Fruit fly (Drosophila melanogaster) whole organism, embryonic: ENCODE data around the gene LanB1.

ENCODE experiments used
- Asciz ChIP-seq: fragments of 200-800 bp; sonication (Bioruptor generic); optimal IDR thresholded peaks from 2 replicates; lab custom pipeline; 2017; ENCODE audit warnings: missing biosample characterization, mild to moderate bottlenecking, missing genetic modification characterization, missing genetic modification reagents
- Bgb ChIP-seq: fragments of 200-800 bp; sonication (Bioruptor generic); IDR thresholded peaks from 2 replicates; pipeline ENCODE4 v1.3.6; 2022; ENCODE audit warnings: missing biosample characterization, missing genetic modification characterization; ENCODE audit not compliant: partially characterized antibody
- CG11085 ChIP-seq: fragments of 200-800 bp; sonication (Bioruptor generic); IDR thresholded peaks from 2 replicates; pipeline ENCODE4 v1.3.6; 2022; ENCODE audit warnings: missing biosample characterization, missing genetic modification characterization
- CG11247 ChIP-seq: fragments of 200-800 bp; sonication (Bioruptor generic); IDR thresholded peaks from 2 replicates; pipeline ENCODE4 v1.3.6; 2022; ENCODE audit warnings: missing biosample characterization, missing genetic modification characterization
- CG1233 ChIP-seq: fragments of 200-800 bp; sonication (Bioruptor generic); optimal IDR thresholded peaks from 4 replicates; lab custom pipeline; 2018; ENCODE audit warnings: missing biosample characterization, mild to moderate bottlenecking, missing genetic modification characterization
- CG12744 ChIP-seq: fragments of 200-800 bp; sonication (Bioruptor generic); optimal IDR thresholded peaks from 2 replicates; lab custom pipeline; 2016; ENCODE audit warnings: missing biosample characterization, missing genetic modification characterization
- CG13894 ChIP-seq: fragments of 200-800 bp; sonication (Bioruptor generic); optimal IDR thresholded peaks from 3 replicates; lab custom pipeline; 2018; ENCODE audit warnings: missing biosample characterization, mild to moderate bottlenecking, missing genetic modification characterization, moderate library complexity
- CG1603 ChIP-seq: fragments of 200-800 bp; sonication (Bioruptor generic); optimal IDR thresholded peaks from 2 replicates; lab custom pipeline; 2019; ENCODE audit warnings: missing biosample characterization, mild to moderate bottlenecking, missing genetic modification characterization, moderate library complexity
- CG17612 ChIP-seq: fragments of 200-800 bp; sonication (Bioruptor generic); IDR thresholded peaks from 2 replicates; pipeline ENCODE4 v1.3.6; 2022; ENCODE audit warnings: missing biosample characterization, missing genetic modification characterization
- CG17829 ChIP-seq: fragments of 200-800 bp; optimal IDR thresholded peaks from 2 replicates; lab custom pipeline; 2019; ENCODE audit warnings: missing biosample characterization, mild to moderate bottlenecking, missing genetic modification characterization, moderate library complexity
- CG18011 ChIP-seq: fragments of 200-800 bp; sonication (Bioruptor generic); optimal IDR thresholded peaks from 2 replicates; lab custom pipeline; 2017; ENCODE audit warnings: missing biosample characterization, missing genetic modification characterization, mild to moderate bottlenecking, moderate library complexity, missing genotype
- CG18262 ChIP-seq: fragments of 200-800 bp; optimal IDR thresholded peaks from 3 replicates; lab custom pipeline; 2019; ENCODE audit warnings: missing biosample characterization, mild to moderate bottlenecking, missing genetic modification characterization, moderate library complexity
- CG34422 ChIP-seq: fragments of 200-800 bp; sonication (Bioruptor generic); IDR thresholded peaks from 3 replicates; pipeline ENCODE4 v1.3.6; 2022; ENCODE audit warnings: missing biosample characterization, missing genetic modification characterization
- CG5245 ChIP-seq: fragments of 200-800 bp; sonication (Bioruptor generic); optimal IDR thresholded peaks from 3 replicates; lab custom pipeline; 2016; ENCODE audit warnings: missing biosample characterization, missing genetic modification characterization
- CG5953 ChIP-seq: fragments of 200-800 bp; sonication (Bioruptor generic); IDR thresholded peaks from 2 replicates; pipeline ENCODE4 v1.3.6; 2022; ENCODE audit warnings: missing biosample characterization, missing genetic modification characterization
- CG6254 ChIP-seq: fragments of 200-800 bp; sonication (Bioruptor generic); optimal IDR thresholded peaks from 3 replicates; lab custom pipeline; 2017; ENCODE audit warnings: mild to moderate bottlenecking, missing biosample characterization, missing genetic modification reagents, missing genetic modification characterization
- CG6683 ChIP-seq: fragments of 200-800 bp; sonication (Bioruptor generic); optimal IDR thresholded peaks from 2 replicates; lab custom pipeline; 2017; ENCODE audit warnings: missing biosample characterization, mild to moderate bottlenecking, missing genetic modification characterization, missing genetic modification reagents
- CG9609 ChIP-seq: fragments of 200-800 bp; sonication (Bioruptor generic); optimal IDR thresholded peaks from 3 replicates; lab custom pipeline; 2016; ENCODE audit warnings: missing biosample characterization, missing genetic modification characterization
- H2.0 ChIP-seq: fragments of 200-800 bp; sonication (Bioruptor generic); IDR thresholded peaks from 2 replicates; pipeline ENCODE4 v1.3.6; 2022; ENCODE audit warnings: missing biosample characterization, missing genetic modification characterization
- HHEX ChIP-seq: fragments of 200-800 bp; sonication (Bioruptor generic); optimal IDR thresholded peaks from 3 replicates; lab custom pipeline; 2017; ENCODE audit warnings: missing biosample characterization, mild to moderate bottlenecking, missing genetic modification characterization, missing genetic modification reagents
- HmgD ChIP-seq: fragments of 200-800 bp; sonication (Bioruptor generic); optimal IDR thresholded peaks from 3 replicates; lab custom pipeline; 2016; ENCODE audit warnings: missing biosample characterization, missing genetic modification characterization
- Hr51 ChIP-seq, 2 experiments: fragments of 200-800 bp; sonication (Bioruptor generic); optimal IDR thresholded peaks; 2 replicates in 1 of 2; 3 replicates in 1 of 2; lab custom pipeline; 2016 to 2018; ENCODE audit warnings: missing biosample characterization in 2 of 2, missing genetic modification characterization in 2 of 2, mild to moderate bottlenecking in 1 of 2, moderate library complexity in 1 of 2
- Lpt ChIP-seq: fragments of >200 bp; optimal IDR thresholded peaks from 2 replicates; lab custom pipeline; 2018; ENCODE audit warnings: missing biosample characterization, missing genetic modification characterization
- MBD-R2 ChIP-seq: fragments of 200-800 bp; sonication (Bioruptor generic); IDR thresholded peaks from 2 replicates; pipeline ENCODE4 v1.3.6; 2022; ENCODE audit warnings: missing biosample characterization, missing genetic modification characterization
- MESR4 ChIP-seq: fragments of 200-800 bp; sonication (Bioruptor generic); optimal IDR thresholded peaks from 2 replicates; lab custom pipeline; 2018; ENCODE audit warnings: missing biosample characterization, mild to moderate bottlenecking, missing genetic modification characterization, moderate library complexity
- Meics ChIP-seq: fragments of 200-800 bp; sonication (Bioruptor generic); optimal IDR thresholded peaks from 2 replicates; lab custom pipeline; 2017; ENCODE audit warnings: missing biosample characterization, mild to moderate bottlenecking, missing genetic modification characterization
- Mes4 ChIP-seq: fragments of 200-800 bp; sonication (Bioruptor generic); optimal IDR thresholded peaks from 2 replicates; lab custom pipeline; 2016; ENCODE audit warnings: missing biosample characterization, missing genetic modification characterization
- Poxn ChIP-seq: fragments of 200-800 bp; sonication (Bioruptor generic); IDR thresholded peaks from 2 replicates; pipeline ENCODE4 v1.3.6; 2022; ENCODE audit warnings: missing biosample characterization, missing genetic modification characterization
- Sry-β ChIP-seq: fragments of 200-800 bp; sonication (Bioruptor generic); optimal IDR thresholded peaks from 2 replicates; lab custom pipeline; 2018; ENCODE audit warnings: missing biosample characterization, mild to moderate bottlenecking, missing genetic modification characterization, moderate library complexity
- ato ChIP-seq: fragments of 200-800 bp; sonication (Bioruptor generic); IDR thresholded peaks from 2 replicates; pipeline ENCODE4 v1.3.6; 2022; ENCODE audit warnings: missing biosample characterization, missing genetic modification characterization; ENCODE audit not compliant: partially characterized antibody
- az2 ChIP-seq: fragments of 200-800 bp; sonication (Bioruptor generic); optimal IDR thresholded peaks from 3 replicates; lab custom pipeline; 2016; ENCODE audit warnings: missing biosample characterization, missing genetic modification characterization
- bowl ChIP-seq: fragments of 200-800 bp; sonication (Bioruptor generic); IDR thresholded peaks from 2 replicates; pipeline ENCODE4 v1.3.6; 2022; ENCODE audit warnings: missing biosample characterization, missing genetic modification characterization
- cad ChIP-seq: fragments of >200 bp; optimal IDR thresholded peaks from 2 replicates; lab custom pipeline; 2017; ENCODE audit warnings: missing biosample characterization, missing genetic modification characterization
- ci ChIP-seq: fragments of 200-800 bp; sonication (Bioruptor generic); IDR thresholded peaks from 3 replicates; pipeline ENCODE4 v1.3.6; 2022; ENCODE audit warnings: missing biosample characterization, missing genetic modification characterization
- corto ChIP-seq: fragments of 200-800 bp; sonication (Bioruptor generic); optimal IDR thresholded peaks from 2 replicates; lab custom pipeline; 2016; ENCODE audit warnings: missing biosample characterization, mild to moderate bottlenecking, missing genetic modification characterization, moderate library complexity
- ems ChIP-seq: fragments of 200-800 bp; sonication (Bioruptor generic); optimal IDR thresholded peaks from 3 replicates; lab custom pipeline; 2016; ENCODE audit warnings: missing biosample characterization, missing genetic modification characterization
- esg ChIP-seq: fragments of 200-800 bp; sonication (Bioruptor generic); conservative IDR thresholded peaks from 2 replicates; pipeline ENCODE4 v1.3.6; 2022; ENCODE audit warnings: missing biosample characterization, missing genetic modification characterization
- kay ChIP-seq: fragments of 200-800 bp; sonication (Bioruptor generic); optimal IDR thresholded peaks from 2 replicates; lab custom pipeline; 2016; ENCODE audit warnings: missing biosample characterization, missing genetic modification characterization
- knrl ChIP-seq: fragments of 200-800 bp; sonication (Bioruptor generic); IDR thresholded peaks from 3 replicates; pipeline ENCODE4 v1.3.6; 2022; ENCODE audit warnings: missing biosample characterization, missing genetic modification characterization; ENCODE audit not compliant: partially characterized antibody
- pho ChIP-seq: fragments of 200-800 bp; sonication (Bioruptor generic); optimal IDR thresholded peaks from 2 replicates; lab custom pipeline; 2016; ENCODE audit warnings: missing biosample characterization, missing genetic modification characterization
- psq ChIP-seq: fragments of 200-800 bp; sonication (Bioruptor generic); optimal IDR thresholded peaks from 2 replicates; lab custom pipeline; 2017; ENCODE audit warnings: missing biosample characterization, missing genetic modification characterization
- pum ChIP-seq: fragments of 200-800 bp; sonication (Bioruptor generic); optimal IDR thresholded peaks from 2 replicates; lab custom pipeline; 2016; ENCODE audit warnings: missing biosample characterization, missing genetic modification characterization
- sisA ChIP-seq: fragments of 200-800 bp; sonication (Bioruptor generic); IDR thresholded peaks from 2 replicates; pipeline ENCODE4 v1.3.6; 2022; ENCODE audit warnings: missing biosample characterization, missing genetic modification characterization
- sr ChIP-seq: fragments of 200-800 bp; sonication (Bioruptor generic); IDR thresholded peaks from 3 replicates; pipeline ENCODE4 v1.3.6; 2022; ENCODE audit warnings: missing biosample characterization, missing genetic modification characterization
- toy ChIP-seq: fragments of 200-800 bp; sonication (Bioruptor generic); IDR thresholded peaks from 2 replicates; pipeline ENCODE4 v1.3.6; 2022; ENCODE audit warnings: missing biosample characterization, missing genetic modification characterization
- trem ChIP-seq: fragments of 200-800 bp; optimal IDR thresholded peaks from 3 replicates; lab custom pipeline; 2019; ENCODE audit warnings: missing biosample characterization, mild to moderate bottlenecking, missing genetic modification characterization, moderate library complexity
- wek ChIP-seq: fragments of 200-800 bp; sonication (Bioruptor generic); optimal IDR thresholded peaks from 3 replicates; lab custom pipeline; 2018; ENCODE audit warnings: missing biosample characterization, mild to moderate bottlenecking, missing genetic modification characterization, moderate library complexity
- wor ChIP-seq: fragments of 200-800 bp; sonication (Bioruptor generic); IDR thresholded peaks from 2 replicates; pipeline ENCODE4 v1.3.6; 2022; ENCODE audit warnings: missing biosample characterization, missing genetic modification characterization
- zen ChIP-seq: fragments of 200-800 bp; sonication (Bioruptor generic); optimal IDR thresholded peaks from 3 replicates; lab custom pipeline; 2018; ENCODE audit warnings: missing biosample characterization, mild to moderate bottlenecking, missing genetic modification characterization, moderate library complexity
- zen2 ChIP-seq: fragments of 200-800 bp; sonication (Bioruptor generic); IDR thresholded peaks from 3 replicates; pipeline ENCODE4 v1.3.6; 2022; ENCODE audit warnings: missing biosample characterization, missing genetic modification characterization; ENCODE audit not compliant: partially characterized antibody
- zfh1 ChIP-seq: fragments of 200-800 bp; sonication (Bioruptor generic); IDR thresholded peaks from 3 replicates; pipeline ENCODE4 v1.3.6; 2022; ENCODE audit warnings: missing biosample characterization, missing genetic modification characterization
- zfh2 ChIP-seq: fragments of 200-800 bp; sonication (Bioruptor generic); optimal IDR thresholded peaks from 2 replicates; lab custom pipeline; 2016; ENCODE audit warnings: missing biosample characterization, missing genetic modification characterization

The LanB1 gene

DNA sequence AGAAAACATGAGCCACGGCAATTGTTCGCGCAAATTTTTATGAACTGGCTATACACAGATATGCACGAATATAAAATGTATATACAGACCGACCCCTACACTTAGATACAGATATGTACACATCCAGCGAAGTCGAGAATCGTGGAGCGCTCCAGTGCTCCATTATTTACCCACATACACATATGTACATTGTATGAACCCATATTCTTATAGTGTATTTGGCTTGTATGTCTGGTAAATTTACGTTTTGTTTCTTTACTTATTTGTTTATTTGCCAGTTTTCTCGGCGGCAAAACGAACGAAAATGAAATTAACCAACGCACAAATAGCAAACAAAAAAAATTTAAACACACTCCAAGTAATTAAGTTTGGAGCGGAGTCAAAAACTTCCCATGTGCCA lies 2.1 kb downstream of the LanB1 start (continued):
- TF ChIP-seq bowl = no peak
- TF ChIP-seq MESR4 = no peak
- no peak for TF ChIP-seq sr
- no peak for TF ChIP-seq cad (GFP tag; lab: Kevin White, UChicago)
- TF ChIP-seq CG5245 (GFP tag; lab: Kevin White, UChicago) = no peak
- TF ChIP-seq CG1233 (GFP tag; lab: Kevin White, UChicago) = peak; percentile 81
- no peak for TF ChIP-seq esg
- TF ChIP-seq CG1603 (tag; lab: Kevin White, UChicago) = peak; percentile 35
- peak; percentile 77 for TF ChIP-seq HHEX
- no peak for TF ChIP-seq CG12744 (GFP tag; lab: Kevin White, UChicago)
- no peak for TF ChIP-seq zfh1 (GFP tag; lab: Robert Waterston, UW)
- TF ChIP-seq ems (GFP tag; lab: Kevin White, UChicago) = no peak
- no peak for TF ChIP-seq HmgD (GFP tag; lab: Kevin White, UChicago)
- peak; percentile 3 for TF ChIP-seq CG17829
- no peak for TF ChIP-seq CG11085 (GFP tag; lab: Robert Waterston, UW)
- TF ChIP-seq Asciz = peak; percentile 72
- no peak for TF ChIP-seq zen2 (GFP tag; lab: Robert Waterston, UW)
- TF ChIP-seq Bgb (GFP tag; lab: Robert Waterston, UW) = no peak
- peak; percentile 70 for TF ChIP-seq CG11247
- no peak for TF ChIP-seq psq (GFP tag; lab: Kevin White, UChicago)
- peak; percentile 62 for TF ChIP-seq CG6683 (GFP tag; lab: Kevin White, UChicago)
- no peak for TF ChIP-seq CG18011 (GFP tag; lab: Kevin White, UChicago)
- TF ChIP-seq ci (GFP tag; lab: Robert Waterston, UW) = 0 out of 3 replicates have a peak, but pooled peaks have one; percentile 30
- TF ChIP-seq CG18262 (tag; lab: Kevin White, UChicago) = peak; percentile 46
- peak; percentile 69 for TF ChIP-seq Meics (GFP tag; lab: Kevin White, UChicago)
- no peak for TF ChIP-seq wor (GFP tag; lab: Robert Waterston, UW)
- TF ChIP-seq CG34422 = no peak
- TF ChIP-seq zen (tag; lab: Kevin White, UChicago) = no peak
- TF ChIP-seq sisA = no peak
- TF ChIP-seq H2.0 (GFP tag; lab: Robert Waterston, UW) = no peak
- TF ChIP-seq trem (tag; lab: Kevin White, UChicago) = no peak
- no peak for TF ChIP-seq MBD-R2 (GFP tag; lab: Robert Waterston, UW)
- no peak for TF ChIP-seq corto (GFP tag; lab: Kevin White, UChicago)
- no peak for TF ChIP-seq az2 (GFP tag; lab: Kevin White, UChicago)
- peak; percentile 51 for TF ChIP-seq kay (GFP tag; lab: Kevin White, UChicago)
- TF ChIP-seq Mes4 = no peak
- peak; percentile 26 for TF ChIP-seq wek
- no peak for TF ChIP-seq CG17612 (GFP tag; lab: Robert Waterston, UW)
- TF ChIP-seq Lpt (GFP tag; lab: Kevin White, UChicago) = no peak
- no peak for TF ChIP-seq CG5953 (GFP tag; lab: Robert Waterston, UW)
- peak; percentile 12 for TF ChIP-seq Sry-β (GFP tag; lab: Kevin White, UChicago)
- no peak for TF ChIP-seq zfh2
- no peak for TF ChIP-seq Poxn
- TF ChIP-seq ato (GFP tag; lab: Robert Waterston, UW) = no peak
- TF ChIP-seq knrl (GFP tag; lab: Robert Waterston, UW) = no peak
- TF ChIP-seq CG6254 = peak; percentile 69
- TF ChIP-seq pum (GFP tag; lab: Kevin White, UChicago) = no peak
- no peak for TF ChIP-seq CG9609 (GFP tag; lab: Kevin White, UChicago)
- TF ChIP-seq pho (GFP tag; lab: Kevin White, UChicago) = peak; percentile 34
- TF ChIP-seq toy (GFP tag; lab: Robert Waterston, UW) = no peak
- no peak for TF ChIP-seq Hr51 (GFP tag; optimal IDR thresholded peaks at IDR 0.05; lab: Kevin White, UChicago)
- peak; percentile 87 for TF ChIP-seq CG13894 (tag; lab: Kevin White, UChicago)
